Worm (Caenorhabditis elegans) whole organism, late embryonic: ENCODE data around the gene C52E2.3.

Experiments
- K09A11.1 ChIP-seq: sonication (generic microtip); optimal IDR thresholded peaks from 2 replicates; lab custom pipeline; 2017; ENCODE audit warnings: antibody characterized with exemption, mild to moderate bottlenecking, missing genetic modification characterization, missing compliant biosample characterization; ENCODE audit not compliant: insufficient read depth
- T23F11.4 ChIP-seq: fragments of 200-800 bp; sonication (Bioruptor generic); optimal IDR thresholded peaks from 2 replicates; lab custom pipeline; 2018; ENCODE audit warnings: mild to moderate bottlenecking, missing genetic modification characterization, missing compliant biosample characterization
- ceh-14 ChIP-seq: sonication (generic microtip); optimal IDR thresholded peaks from 2 replicates; lab custom pipeline; 2016; ENCODE audit warnings: missing genotype, missing genetic modification characterization, missing compliant biosample characterization
- ceh-18 ChIP-seq: sonication (generic microtip); optimal IDR thresholded peaks from 2 replicates; lab custom pipeline; 2016; ENCODE audit warnings: missing genetic modification characterization, missing compliant biosample characterization
- ceh-19 ChIP-seq: fragments of 200-800 bp; sonication (Bioruptor generic); optimal IDR thresholded peaks from 2 replicates; lab custom pipeline; 2018; ENCODE audit warnings: mild to moderate bottlenecking, missing genetic modification characterization, missing compliant biosample characterization
- ceh-22 ChIP-seq: sonication (generic microtip); optimal IDR thresholded peaks from 2 replicates; lab custom pipeline; 2017; ENCODE audit warnings: missing biosample characterization, missing genetic modification characterization
- ceh-30 ChIP-seq: fragments of 150-350 bp; optimal IDR thresholded peaks from 2 replicates; lab custom pipeline; 2014; ENCODE audit warnings: missing biosample characterization, missing genetic modification characterization
- ceh-34 ChIP-seq: sonication (generic microtip); optimal IDR thresholded peaks from 2 replicates; lab custom pipeline; 2016; ENCODE audit warnings: mild to moderate bottlenecking, missing genetic modification characterization, missing compliant biosample characterization
- ceh-48 ChIP-seq: sonication (generic microtip); optimal IDR thresholded peaks from 2 replicates; lab custom pipeline; 2016; ENCODE audit warnings: missing genetic modification characterization, inconsistent platforms, missing compliant biosample characterization
- che-1 ChIP-seq: sonication (generic microtip); optimal IDR thresholded peaks from 2 replicates; lab custom pipeline; 2016; ENCODE audit warnings: mild to moderate bottlenecking, missing genetic modification characterization, missing compliant biosample characterization
- elt-2 ChIP-seq: sonication (generic microtip); optimal IDR thresholded peaks from 2 replicates; lab custom pipeline; 2016; ENCODE audit warnings: missing genetic modification reagents, missing genetic modification characterization, missing compliant biosample characterization
- elt-4 ChIP-seq: sonication (generic microtip); optimal IDR thresholded peaks from 2 replicates; lab custom pipeline; 2016; ENCODE audit warnings: missing genetic modification characterization, missing compliant biosample characterization
- eyg-1 ChIP-seq: sonication (generic microtip); optimal IDR thresholded peaks from 2 replicates; lab custom pipeline; 2016; ENCODE audit warnings: missing genotype, missing genetic modification characterization, missing compliant biosample characterization
- fax-1 ChIP-seq: sonication (generic microtip); optimal IDR thresholded peaks from 2 replicates; lab custom pipeline; 2016; ENCODE audit warnings: missing genotype, missing genetic modification characterization, missing compliant biosample characterization
- fkh-6 ChIP-seq: sonication (generic microtip); optimal IDR thresholded peaks from 2 replicates; lab custom pipeline; 2016; ENCODE audit warnings: missing genetic modification characterization, missing compliant biosample characterization
- gmeb-2 ChIP-seq: sonication (generic microtip); optimal IDR thresholded peaks from 2 replicates; lab custom pipeline; 2016; ENCODE audit warnings: missing genetic modification characterization, inconsistent platforms, missing compliant biosample characterization
- madf-2 ChIP-seq: sonication (generic microtip); optimal IDR thresholded peaks from 2 replicates; lab custom pipeline; 2017; ENCODE audit warnings: missing genetic modification characterization, missing compliant biosample characterization
- mec-3 ChIP-seq: sonication (generic microtip); optimal IDR thresholded peaks from 2 replicates; lab custom pipeline; 2016; ENCODE audit warnings: borderline replicate concordance, missing genetic modification characterization, missing compliant biosample characterization
- nfya-1 ChIP-seq: sonication (generic microtip); optimal IDR thresholded peaks from 2 replicates; lab custom pipeline; 2017; ENCODE audit warnings: missing genetic modification characterization, mild to moderate bottlenecking, missing compliant biosample characterization, antibody characterized with exemption, moderate library complexity
- nhr-11 ChIP-seq: fragments of 150-350 bp; optimal IDR thresholded peaks from 2 replicates; lab custom pipeline; 2014; ENCODE audit warnings: missing biosample characterization, missing genetic modification characterization
- nhr-232 ChIP-seq: sonication (generic microtip); optimal IDR thresholded peaks from 2 replicates; lab custom pipeline; 2016; ENCODE audit warnings: missing genetic modification characterization, missing compliant biosample characterization
- pat-9 ChIP-seq: fragments of 200-800 bp; sonication (Bioruptor generic); optimal IDR thresholded peaks from 2 replicates; lab custom pipeline; 2018; ENCODE audit warnings: mild to moderate bottlenecking, missing genetic modification characterization, moderate library complexity, missing compliant biosample characterization
- pax-1 ChIP-seq: fragments of 150-350 bp; optimal IDR thresholded peaks from 2 replicates; lab custom pipeline; 2014; ENCODE audit warnings: missing biosample characterization, missing genetic modification characterization
- pqm-1 ChIP-seq: sonication (generic microtip); optimal IDR thresholded peaks from 2 replicates; lab custom pipeline; 2016; ENCODE audit warnings: missing genetic modification characterization, missing compliant biosample characterization
- pros-1 ChIP-seq: fragments of 150-350 bp; optimal IDR thresholded peaks from 2 replicates; lab custom pipeline; 2014; ENCODE audit warnings: missing biosample characterization, missing genetic modification reagents, missing genetic modification characterization
- ref-2 ChIP-seq: sonication (generic microtip); optimal IDR thresholded peaks from 2 replicates; lab custom pipeline; 2016; ENCODE audit warnings: missing genetic modification characterization, missing compliant biosample characterization
- rnt-1 ChIP-seq: sonication (generic microtip); optimal IDR thresholded peaks from 2 replicates; lab custom pipeline; 2016; ENCODE audit warnings: missing genetic modification characterization, missing compliant biosample characterization
- sdc-2 ChIP-seq: sonication (generic microtip); optimal IDR thresholded peaks from 2 replicates; lab custom pipeline; 2016; ENCODE audit warnings: missing genotype, missing genetic modification characterization, missing compliant biosample characterization
- sox-4 ChIP-seq: sonication (generic microtip); optimal IDR thresholded peaks from 2 replicates; lab custom pipeline; 2017; ENCODE audit warnings: mild to moderate bottlenecking, missing genetic modification characterization, inconsistent platforms, missing compliant biosample characterization
- syd-9 ChIP-seq: sonication (generic microtip); optimal IDR thresholded peaks from 2 replicates; lab custom pipeline; 2016; ENCODE audit warnings: mild to moderate bottlenecking, missing genetic modification characterization, moderate library complexity, missing compliant biosample characterization
- tbx-2 ChIP-seq: sonication (generic microtip); optimal IDR thresholded peaks from 2 replicates; lab custom pipeline; 2016; ENCODE audit warnings: missing genetic modification characterization, missing compliant biosample characterization
- tbx-7 ChIP-seq: sonication (generic microtip); optimal IDR thresholded peaks from 2 replicates; lab custom pipeline; 2016; ENCODE audit warnings: missing genotype, missing genetic modification characterization, missing compliant biosample characterization
- ttx-3 ChIP-seq: sonication (generic microtip); optimal IDR thresholded peaks from 2 replicates; lab custom pipeline; 2016; ENCODE audit warnings: missing genetic modification reagents, missing genetic modification characterization, missing compliant biosample characterization
- unc-3 ChIP-seq, 2 experiments: fragments of 200-800 bp in 1 of 2; sonication (Bioruptor generic) in 1 of 2; sonication (generic microtip) in 1 of 2; conservative IDR thresholded peaks in 1 of 2; optimal IDR thresholded peaks in 1 of 2; 2 replicates each; pipeline versions ENCODE4 v1.3.6 to Lab custom; 2016 to 2022; ENCODE audit warnings: missing compliant biosample characterization in 2 of 2, missing genetic modification characterization in 2 of 2, missing genetic modification reagents in 1 of 2
- unc-42 ChIP-seq: sonication (generic microtip); optimal IDR thresholded peaks from 2 replicates; lab custom pipeline; 2016; ENCODE audit warnings: missing genotype, missing genetic modification characterization, missing compliant biosample characterization
- unc-86 ChIP-seq: sonication (generic microtip); optimal IDR thresholded peaks from 2 replicates; lab custom pipeline; 2016; ENCODE audit warnings: missing genetic modification characterization, missing compliant biosample characterization

C52E2.3 gene

DNA sequence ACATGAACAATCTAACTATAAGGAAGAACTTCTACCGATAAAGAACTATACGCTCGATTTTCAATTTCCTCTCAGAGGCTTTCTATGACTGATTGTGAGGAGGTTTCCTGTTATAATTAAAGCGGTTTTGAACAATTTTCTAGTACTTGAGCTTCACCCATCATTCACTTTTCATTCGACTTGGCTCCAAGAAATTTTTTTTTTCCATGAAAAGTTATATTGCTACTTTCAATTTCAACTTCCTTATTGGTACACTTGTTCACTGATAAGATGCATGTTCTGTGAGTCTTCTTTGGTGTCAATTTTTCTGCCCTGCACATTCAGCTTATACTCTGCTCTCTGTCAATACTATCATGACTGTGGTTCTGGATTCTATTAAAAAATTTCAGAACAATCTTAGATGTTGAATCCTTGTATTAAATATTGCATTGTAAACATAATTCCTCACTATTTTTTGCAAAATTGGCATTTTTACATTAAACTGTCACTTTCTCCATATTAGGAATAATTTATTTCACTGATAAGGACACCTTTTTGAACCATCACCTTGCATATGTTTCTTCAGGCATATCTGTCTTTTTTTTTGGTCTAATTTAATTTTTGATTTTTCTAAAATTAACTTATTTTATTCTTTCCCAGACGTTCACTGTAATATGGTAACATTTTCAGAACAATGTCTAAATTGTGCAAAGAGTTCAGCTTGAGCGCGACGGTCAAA lies 20.0 kb downstream of the C52E2.3 start, which contains the start of gene math-10:
Gene math-10 (plus strand): TSS at position 668 of the 718 bp plus-strand sequence.
- TF ChIP-seq ceh-48 (tag; lab: Kevin White, UChicago) (no peak), ceh-22 (no peak)

DNA sequence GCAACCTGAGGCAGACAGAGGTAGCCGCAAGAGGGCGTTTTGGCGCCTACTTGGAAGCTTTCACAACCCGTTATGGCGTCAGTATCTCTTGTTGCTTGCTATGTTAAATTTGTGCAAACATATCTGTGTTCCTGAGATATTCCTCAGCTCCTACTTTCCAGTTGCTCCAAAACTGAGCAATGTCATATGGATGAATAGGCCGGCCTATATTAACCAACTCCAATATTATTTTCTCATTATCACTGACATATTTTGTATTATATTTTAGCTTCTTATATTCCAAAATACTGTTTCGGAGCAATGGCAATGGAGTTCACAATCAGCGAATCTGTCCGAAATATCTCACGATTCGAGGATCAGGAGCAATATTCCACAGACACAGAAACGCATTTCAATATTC lies 24.6 kb downstream of the C52E2.3 start, which contains the start of gene math-13:
Gene math-13 (plus strand): TSS at position 301 of the 400 bp plus-strand sequence.
- no peak for TF ChIP-seq pros-1 (tag; lab: Kevin White, UChicago)
- TF ChIP-seq sdc-2 (tag; lab: Kevin White, UChicago): no peak
- no peak for TF ChIP-seq nhr-232
- TF ChIP-seq syd-9 (tag; lab: Kevin White, UChicago): no peak
- no peak for TF ChIP-seq fax-1 (tag; lab: Kevin White, UChicago)
- no peak for TF ChIP-seq sox-4 (tag; lab: Kevin White, UChicago)
- no peak for TF ChIP-seq fkh-6 (tag; lab: Kevin White, UChicago)
- no peak for TF ChIP-seq gmeb-2
- no peak for TF ChIP-seq tbx-2 (tag; lab: Kevin White, UChicago)
- TF ChIP-seq elt-4 (tag; lab: Kevin White, UChicago): no peak
- no peak for TF ChIP-seq elt-2
- TF ChIP-seq nfya-1 (tag; lab: Kevin White, UChicago): no peak
- no peak for TF ChIP-seq K09A11.1 (tag; lab: Kevin White, UChicago)
- TF ChIP-seq ref-2 (tag; lab: Kevin White, UChicago): no peak
- TF ChIP-seq nhr-11 (tag; lab: Kevin White, UChicago): no peak
- TF ChIP-seq pat-9 (tag; lab: Kevin White, UChicago): no peak
- no peak for TF ChIP-seq ceh-19 (GFP tag; lab: Kevin White, UChicago)
- TF ChIP-seq madf-2 (tag; lab: Kevin White, UChicago): no peak
- no peak for TF ChIP-seq T23F11.4 (GFP tag; lab: Kevin White, UChicago)

DNA sequence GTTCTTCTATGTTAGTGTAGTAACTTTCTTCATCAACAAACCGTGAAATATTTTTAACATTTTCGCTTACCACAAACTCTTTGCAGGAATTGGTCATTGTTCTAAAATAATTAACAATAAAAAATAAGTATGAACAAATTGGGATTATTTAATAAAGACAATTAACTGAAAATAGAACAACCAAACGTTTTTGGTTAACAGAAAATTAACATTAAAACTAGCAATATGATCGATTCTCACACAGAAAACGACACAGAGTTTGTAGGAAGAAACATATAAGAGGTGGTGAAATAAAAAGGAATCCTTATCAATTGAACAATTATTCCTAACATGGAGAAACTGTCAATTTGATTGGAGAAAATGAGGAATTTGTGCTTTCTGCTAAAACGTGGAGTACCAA lies 27.6 kb downstream of the C52E2.3 start, which contains the start of gene math-16:
Gene math-16 (minus strand): TSS at position 101 of the 400 bp plus-strand sequence.
- no peak for TF ChIP-seq ref-2 (tag; lab: Kevin White, UChicago)
- TF ChIP-seq unc-42 (tag; lab: Kevin White, UChicago): no peak
- TF ChIP-seq eyg-1 (tag; lab: Kevin White, UChicago): no peak
- no peak for TF ChIP-seq ttx-3 (tag; lab: Kevin White, UChicago)
- no peak for TF ChIP-seq ceh-30 (tag; lab: Kevin White, UChicago)
- no peak for TF ChIP-seq elt-2

DNA sequence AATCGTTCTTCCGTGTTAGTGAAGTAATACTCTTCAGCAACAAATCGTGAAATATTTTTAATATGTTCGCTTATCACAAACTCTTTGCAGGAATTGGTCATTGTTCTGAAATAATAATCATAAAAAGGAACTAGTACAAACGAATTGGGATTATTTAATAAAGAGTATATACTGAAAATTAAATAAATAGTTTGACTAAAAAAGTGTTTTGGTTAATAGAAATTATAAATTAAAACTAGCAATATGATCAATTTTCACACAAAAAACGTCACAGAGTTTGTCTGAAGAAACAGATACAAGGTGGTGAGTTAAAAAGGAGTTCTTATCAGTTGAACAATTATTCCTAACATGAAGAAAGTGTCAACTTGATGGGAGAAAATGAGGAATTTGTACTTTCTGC lies 31.7 kb downstream of the C52E2.3 start, which contains the start of gene math-5:
Gene math-5 (minus strand): TSS at position 101 of the 400 bp plus-strand sequence.
- TF ChIP-seq ceh-34 (tag; lab: Kevin White, UChicago) (no peak), syd-9 (tag; lab: Kevin White, UChicago) (no peak)
- TF ChIP-seq, all 69 proteins: peak for 0

DNA sequence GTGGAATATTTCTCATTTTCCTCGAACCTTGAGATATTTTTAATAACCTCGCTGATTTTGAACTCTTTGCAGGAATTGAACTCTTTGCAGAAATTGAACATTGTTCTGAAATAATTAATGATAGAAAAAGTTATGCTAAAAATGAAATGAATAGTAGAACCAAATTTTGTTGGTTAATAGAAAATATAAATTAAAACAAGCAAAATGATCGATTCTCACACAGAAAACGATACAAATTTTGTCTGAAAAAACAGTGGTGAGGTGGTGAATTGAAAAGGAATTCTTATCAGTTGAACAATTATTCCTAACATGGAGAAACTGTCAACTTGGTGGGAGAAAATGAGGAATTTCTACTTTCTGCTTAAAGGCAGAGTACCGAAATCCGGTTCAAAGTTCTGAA lies 33.6 kb downstream of the C52E2.3 start, which contains the start of gene math-6:
Gene math-6 (minus strand): TSS at position 101 of the 400 bp plus-strand sequence.
- TF ChIP-seq ceh-14: no peak
- no peak for TF ChIP-seq ceh-30 (tag; lab: Kevin White, UChicago)
- no peak for TF ChIP-seq unc-3 (GFP tag; conservative IDR thresholded peaks at IDR 0.05; lab: Robert Waterston, UW)
- TF ChIP-seq unc-3 (tag; optimal IDR thresholded peaks at IDR 0.05; lab: Kevin White, UChicago): no peak
- TF ChIP-seq elt-2: no peak
- TF ChIP-seq fkh-6 (tag; lab: Kevin White, UChicago): no peak

DNA sequence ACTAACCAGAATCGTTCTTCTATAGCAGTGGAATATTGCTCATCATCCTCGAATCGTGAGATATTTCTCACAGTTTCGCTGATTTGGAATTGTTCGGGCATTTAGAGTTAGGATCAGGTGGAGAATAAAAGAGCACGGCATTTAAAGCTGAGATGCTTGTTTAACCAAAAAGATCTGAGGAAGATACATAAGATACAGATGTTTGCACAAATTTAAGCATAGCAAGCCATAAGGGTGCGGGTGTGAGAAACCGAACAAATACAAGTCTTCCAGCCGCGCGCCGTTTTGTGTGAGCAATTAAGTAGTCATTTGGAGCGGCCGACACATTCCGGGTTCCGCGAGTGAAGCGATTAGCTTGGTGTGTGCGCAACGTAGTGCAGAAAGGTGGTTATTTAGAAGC lies 35.3 kb downstream of the C52E2.3 start, which contains the start of gene math-7:
Gene math-7 (minus strand): TSS at position 101 of the 400 bp plus-strand sequence.
- TF ChIP-seq K09A11.1 (tag; lab: Kevin White, UChicago): no peak
- no peak for TF ChIP-seq ceh-18 (tag; lab: Kevin White, UChicago)
- no peak for TF ChIP-seq unc-3 (GFP tag; conservative IDR thresholded peaks at IDR 0.05; lab: Robert Waterston, UW)
- no peak for TF ChIP-seq unc-3 (tag; optimal IDR thresholded peaks at IDR 0.05; lab: Kevin White, UChicago)
- TF ChIP-seq che-1 (tag; lab: Kevin White, UChicago): no peak
- TF ChIP-seq unc-86 (tag; lab: Kevin White, UChicago): no peak
- no peak for TF ChIP-seq rnt-1 (tag; lab: Kevin White, UChicago)
- no peak for TF ChIP-seq pax-1 (tag; lab: Kevin White, UChicago)
- no peak for TF ChIP-seq tbx-7 (tag; lab: Kevin White, UChicago)
- no peak for TF ChIP-seq syd-9 (tag; lab: Kevin White, UChicago)
- TF ChIP-seq ref-2 (tag; lab: Kevin White, UChicago): no peak
- no peak for TF ChIP-seq mec-3 (tag; lab: Kevin White, UChicago)
- TF ChIP-seq pqm-1 (tag; lab: Kevin White, UChicago): no peak
- no peak for TF ChIP-seq tbx-2 (tag; lab: Kevin White, UChicago)
